Fruit fly (Drosophila melanogaster) whole organism, pupa: ENCODE results near the gene CG13607.

ENCODE experiments used
- CG12605 ChIP-seq: fragments of 200-800 bp; sonication (Bioruptor generic); IDR thresholded peaks from 2 replicates; pipeline ENCODE4 v1.3.6; 2022; ENCODE audit warnings: missing biosample characterization, missing genetic modification characterization
- CG15710 ChIP-seq: fragments of 200-800 bp; sonication (Bioruptor generic); optimal IDR thresholded peaks from 2 replicates; lab custom pipeline; 2018; ENCODE audit warnings: missing biosample characterization, mild to moderate bottlenecking, missing genetic modification characterization, moderate library complexity
- CG17806 ChIP-seq: fragments of 200-800 bp; sonication (Bioruptor generic); optimal IDR thresholded peaks from 2 replicates; lab custom pipeline; 2018; ENCODE audit warnings: missing biosample characterization, mild to moderate bottlenecking, missing genetic modification characterization, moderate library complexity
- CG8301 ChIP-seq: fragments of 200-800 bp; sonication (Bioruptor generic); optimal IDR thresholded peaks from 2 replicates; lab custom pipeline; 2018; ENCODE audit warnings: missing biosample characterization, mild to moderate bottlenecking, missing genetic modification characterization
- Snoo ChIP-seq: fragments of 200-800 bp; sonication (Bioruptor generic); optimal IDR thresholded peaks from 3 replicates; lab custom pipeline; 2017; ENCODE audit warnings: missing biosample characterization, mild to moderate bottlenecking, missing genetic modification characterization, inconsistent platforms
- gl ChIP-seq: fragments of 200-800 bp; sonication (Bioruptor generic); optimal IDR thresholded peaks from 2 replicates; lab custom pipeline; 2018; ENCODE audit warnings: missing biosample characterization, mild to moderate bottlenecking, missing genetic modification characterization

- TF ChIP-seq CG15710 (tag; lab: Kevin White, UChicago) (no peak), gl (no peak), CG12605 (GFP tag; lab: Robert Waterston, UW) (no peak), Snoo (no peak), CG17806 (tag; lab: Kevin White, UChicago) (no peak), CG8301 (tag; lab: Kevin White, UChicago) (no peak)
Measured at dm6 chr3R:24137311-24137945, 21.3 kb upstream of the CG13607 start, which contains the start of gene Npc2f.
